Worm (Caenorhabditis elegans) whole organism, midembryonic: ENCODE data around the gene C09H10.5.
"Not testable (repeated sequence)": the region's sequence is repeated elsewhere in the genome, so short reads cannot be mapped to it uniquely, and the experiment has no call there.

Experiments
- T22C8.4 ChIP-seq: fragments of 200-800 bp; sonication (Bioruptor generic); IDR thresholded peaks from 2 replicates; pipeline ENCODE4 v1.3.6; 2022; ENCODE audit warnings: missing genetic modification characterization, missing compliant biosample characterization
- cog-1 ChIP-seq: sonication (generic microtip); optimal IDR thresholded peaks from 2 replicates; lab custom pipeline; 2016; ENCODE audit warnings: missing genetic modification characterization, missing compliant biosample characterization
- flt-1 ChIP-seq: fragments of 200-800 bp; sonication (Bioruptor generic); IDR thresholded peaks from 2 replicates; pipeline ENCODE4 v1.3.6; 2022; ENCODE audit warnings: missing genetic modification characterization, missing compliant biosample characterization
- klf-2 ChIP-seq: fragments of 200-800 bp; sonication (Bioruptor generic); conservative IDR thresholded peaks from 2 replicates; pipeline ENCODE4 v1.3.6; 2022; ENCODE audit warnings: missing genetic modification reagents, missing genetic modification characterization, missing compliant biosample characterization
- med-1 ChIP-seq: sonication (generic microtip); optimal IDR thresholded peaks from 2 replicates; lab custom pipeline; 2017; ENCODE audit warnings: missing genetic modification characterization, mild to moderate bottlenecking, missing compliant biosample characterization, antibody characterized with exemption, missing genetic modification reagents; ENCODE audit not compliant: insufficient read depth
- ref-1 ChIP-seq: fragments of 200-800 bp; sonication (Bioruptor generic); conservative IDR thresholded peaks from 2 replicates; pipeline ENCODE4 v1.3.6; 2022; ENCODE audit warnings: missing genetic modification reagents, missing genetic modification characterization, missing compliant biosample characterization
- tab-1 ChIP-seq: fragments of 200-800 bp; sonication (Bioruptor generic); IDR thresholded peaks from 2 replicates; pipeline ENCODE4 v1.3.6; 2022; ENCODE audit warnings: missing genetic modification characterization, missing compliant biosample characterization
- ztf-23 ChIP-seq: fragments of 200-800 bp; sonication (Bioruptor generic); IDR thresholded peaks from 2 replicates; pipeline ENCODE4 v1.3.6; 2022; ENCODE audit warnings: missing genetic modification reagents, missing genetic modification characterization, missing compliant biosample characterization
- ztf-29 ChIP-seq: fragments of 200-800 bp; sonication (Bioruptor generic); IDR thresholded peaks from 2 replicates; pipeline ENCODE4 v1.3.6; 2022; ENCODE audit warnings: missing genetic modification reagents, missing genetic modification characterization, missing compliant biosample characterization

The C09H10.5 gene

DNA sequence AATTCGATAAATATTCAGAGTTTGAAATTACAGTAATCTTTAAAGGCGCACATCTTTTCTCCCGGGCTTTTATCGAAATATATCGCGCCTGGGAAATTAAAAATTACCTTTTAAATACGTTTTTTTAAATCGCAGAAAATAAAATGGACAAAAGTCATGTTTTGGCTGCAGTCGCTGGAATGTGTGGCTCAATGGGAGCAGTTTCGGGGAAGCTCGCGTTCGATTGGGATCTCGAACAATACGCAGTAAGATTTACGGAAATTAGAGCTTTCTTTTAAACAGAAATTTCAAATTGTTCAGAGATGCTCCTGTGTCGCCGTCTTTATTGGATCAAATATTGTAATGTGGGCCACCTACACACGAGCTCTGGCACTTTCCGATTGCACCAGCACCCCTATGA lies 26.0 kb upstream of the C09H10.5 start, which contains the start of gene F40F8.12:
F40F8.12 (plus strand) TSS at position 301 of the 400 bp plus-strand sequence.
- TF ChIP-seq ztf-23 (GFP tag; lab: Robert Waterston, UW) (no peak), ztf-29 (no peak), T22C8.4 (GFP tag; lab: Robert Waterston, UW) (no peak), ref-1 (GFP tag; lab: Robert Waterston, UW) (no peak), klf-2 (GFP tag; lab: Robert Waterston, UW) (no peak), cog-1 (tag; lab: Kevin White, UChicago) (no peak), flt-1 (GFP tag; lab: Robert Waterston, UW) (no peak), tab-1 (no peak), med-1 (GFP tag; lab: Kevin White, UChicago) (no peak)

DNA sequence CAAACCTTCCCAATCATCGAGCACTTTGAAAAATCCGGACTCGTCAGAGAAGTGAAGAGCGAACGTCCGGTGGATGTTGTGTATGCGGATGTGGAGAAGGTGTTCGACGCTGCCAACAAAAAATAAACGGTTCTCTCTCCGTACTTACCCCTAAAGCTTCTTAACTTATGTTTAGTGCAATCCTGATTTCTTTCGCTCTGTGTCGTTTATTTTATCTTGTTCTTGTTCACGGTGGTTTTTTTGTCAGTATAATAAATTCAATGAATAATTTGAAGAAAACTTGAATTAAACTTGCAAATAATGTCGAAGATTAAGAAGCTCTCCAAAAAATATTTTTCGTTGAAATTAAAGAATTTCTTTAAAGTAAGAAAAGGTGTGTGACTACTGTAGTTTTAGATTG lies 25.4 kb upstream of the C09H10.5 start, which contains the start of gene F40F8.3:
F40F8.3 (plus strand) TSS at position 301 of the 400 bp plus-strand sequence.
- TF ChIP-seq flt-1 (GFP tag; lab: Robert Waterston, UW): no peak
- TF ChIP-seq ref-1 (GFP tag; lab: Robert Waterston, UW): no peak
- TF ChIP-seq med-1 (GFP tag; lab: Kevin White, UChicago): no peak
- no peak for TF ChIP-seq T22C8.4 (GFP tag; lab: Robert Waterston, UW)
- no peak for TF ChIP-seq ztf-23 (GFP tag; lab: Robert Waterston, UW)
- no peak for TF ChIP-seq klf-2 (GFP tag; lab: Robert Waterston, UW)
- TF ChIP-seq tab-1: no peak
- TF ChIP-seq cog-1 (tag; lab: Kevin White, UChicago): no peak

DNA sequence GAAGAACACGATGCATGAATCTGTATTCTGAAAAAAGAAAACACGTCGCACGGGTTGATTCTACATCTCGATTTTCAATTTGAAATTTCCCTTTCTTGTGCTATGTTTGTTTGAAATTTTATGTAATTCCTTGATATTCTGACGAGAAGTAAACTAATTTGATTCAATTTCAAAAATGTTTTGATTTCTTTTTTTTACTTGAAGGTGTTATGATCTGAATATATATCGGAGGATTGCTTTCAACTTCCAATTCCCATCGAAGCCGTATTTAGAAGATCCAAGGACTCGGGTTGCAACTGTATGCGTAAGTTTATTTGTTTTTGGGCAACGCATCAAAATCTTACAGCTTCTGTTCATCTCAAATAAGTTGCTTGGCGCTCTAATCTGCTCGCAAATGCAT lies 23.8 kb upstream of the C09H10.5 start, which contains the start of gene F40F8.1:
F40F8.1 (plus strand) TSS at position 301 of the 400 bp plus-strand sequence.
- no peak for TF ChIP-seq cog-1 (tag; lab: Kevin White, UChicago)
- no peak for TF ChIP-seq ztf-23 (GFP tag; lab: Robert Waterston, UW)
- TF ChIP-seq tab-1: no peak
- no peak for TF ChIP-seq ztf-29
- no peak for TF ChIP-seq flt-1 (GFP tag; lab: Robert Waterston, UW)
- no peak for TF ChIP-seq ref-1 (GFP tag; lab: Robert Waterston, UW)
- no peak for TF ChIP-seq med-1 (GFP tag; lab: Kevin White, UChicago)

DNA sequence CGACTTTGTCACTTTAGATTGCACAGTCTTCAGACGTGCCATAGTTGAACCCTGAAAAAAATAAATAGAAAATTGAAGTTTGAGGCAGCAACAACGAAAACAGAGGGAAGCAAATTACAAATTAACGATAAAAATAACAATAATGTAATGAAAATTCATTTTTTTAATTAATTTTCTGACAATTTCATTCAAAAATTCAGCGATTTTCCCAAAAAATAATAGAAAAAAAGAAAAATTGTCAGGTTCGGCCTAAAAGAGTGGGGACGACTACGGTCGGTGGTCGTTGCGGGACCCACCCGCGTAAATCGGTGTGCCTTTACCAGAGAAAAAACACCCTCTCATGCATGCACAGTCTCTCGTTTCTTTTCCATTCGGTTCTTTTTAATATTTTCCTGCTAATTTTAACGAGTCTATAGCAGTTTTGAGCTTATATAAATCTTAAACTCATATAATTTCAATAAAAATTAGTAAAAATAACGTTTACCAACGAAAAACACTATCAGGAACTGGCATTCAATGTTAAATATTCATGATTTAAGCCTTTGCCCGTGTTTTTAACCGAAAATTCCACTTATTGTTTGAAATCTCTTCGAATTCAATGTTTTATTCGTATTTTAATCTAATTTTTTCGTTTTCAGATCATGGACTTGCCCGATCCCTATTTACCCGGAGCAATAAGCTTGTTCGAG lies 22.9 kb upstream of the C09H10.5 start, which contains the start of the genes rps-9 and lsm-1:
rps-9 (minus strand) TSS at position 51 of the 689 bp plus-strand sequence.
lsm-1 (plus strand) TSS at position 639 of the 689 bp plus-strand sequence.
- TF ChIP-seq flt-1 (GFP tag; lab: Robert Waterston, UW) (peak; percentile 46; the same call in 1 of the 2 replicates), ztf-29 (no peak)

DNA sequence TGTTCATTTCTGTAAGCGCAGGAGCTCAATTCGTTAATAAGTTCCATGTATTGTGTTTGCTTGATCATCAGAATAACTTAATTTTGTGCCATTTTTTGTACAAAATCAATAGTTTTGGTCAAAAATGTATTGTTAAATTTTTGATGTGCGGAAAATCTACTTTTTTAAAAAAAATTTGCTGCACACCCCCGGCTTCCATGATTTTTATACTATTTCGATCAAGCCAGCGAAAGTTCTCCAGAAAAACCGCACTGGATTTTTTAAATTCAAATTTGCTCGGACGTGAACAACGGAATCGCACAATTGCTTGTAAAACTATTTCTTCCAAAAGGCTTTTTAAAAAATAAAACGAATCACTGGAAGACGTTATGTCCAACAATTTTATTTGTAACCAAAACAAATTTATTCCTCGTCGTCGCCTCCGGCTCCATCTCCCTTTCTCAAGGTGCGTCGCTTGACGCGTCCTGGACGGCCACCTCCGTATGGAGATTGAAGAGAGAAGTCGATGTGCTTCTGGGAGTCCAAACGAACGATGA lies 21.6 kb upstream of the C09H10.5 start:
- TF ChIP-seq flt-1 (GFP tag; lab: Robert Waterston, UW): no peak
- TF ChIP-seq cog-1 (tag; lab: Kevin White, UChicago): no peak
- no peak for TF ChIP-seq ref-1 (GFP tag; lab: Robert Waterston, UW)
- no peak for TF ChIP-seq ztf-29
- no peak for TF ChIP-seq tab-1
- no peak for TF ChIP-seq med-1 (GFP tag; lab: Kevin White, UChicago)
- TF ChIP-seq klf-2 (GFP tag; lab: Robert Waterston, UW): no peak
- no peak for TF ChIP-seq ztf-23 (GFP tag; lab: Robert Waterston, UW)
- TF ChIP-seq T22C8.4 (GFP tag; lab: Robert Waterston, UW): no peak

DNA sequence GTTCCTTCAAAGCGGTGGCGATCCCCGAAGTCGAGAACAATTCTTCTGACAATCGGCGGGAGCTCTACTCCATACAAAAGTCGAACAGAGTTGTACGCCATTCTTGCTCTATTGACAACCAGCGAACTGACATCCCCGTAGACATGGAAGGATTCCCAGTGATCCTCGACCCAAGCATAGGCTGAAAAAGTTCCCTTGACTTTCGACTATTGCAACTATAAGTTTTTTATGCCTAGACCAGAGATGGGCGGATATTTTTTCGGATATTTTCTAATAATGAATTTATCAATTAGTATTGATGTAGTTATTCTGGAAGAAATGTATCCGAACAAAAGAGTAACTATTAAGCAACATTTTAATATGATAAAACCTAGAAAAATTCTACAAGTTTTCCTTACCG lies 18.2 kb upstream of the C09H10.5 start, which contains the start of gene W10C6.2:
W10C6.2 (minus strand) TSS at position 101 of the 400 bp plus-strand sequence.
- not testable (repeated sequence) for TF ChIP-seq flt-1 (GFP tag; lab: Robert Waterston, UW); cog-1 (tag; lab: Kevin White, UChicago); tab-1

DNA sequence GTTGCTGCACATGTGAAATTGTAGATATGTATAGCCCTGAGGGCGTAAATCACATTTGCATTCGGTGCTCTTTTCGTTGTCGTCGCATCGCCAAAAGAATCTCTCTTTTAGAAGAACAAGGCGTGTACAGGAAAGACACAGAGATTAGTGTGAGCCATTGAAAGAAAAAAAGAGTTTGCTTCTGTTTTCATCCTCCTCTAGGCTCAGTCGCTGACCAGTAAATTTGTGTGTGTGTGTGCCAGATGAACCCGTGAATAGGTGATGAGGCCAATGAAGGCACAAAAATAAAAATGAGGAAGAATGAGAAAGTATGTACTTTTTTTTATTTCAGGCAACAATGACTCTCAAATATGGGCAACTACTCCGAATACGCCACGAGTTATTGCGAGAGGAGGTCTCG lies 8.9 kb upstream of the C09H10.5 start, which contains the start of gene mat-2:
mat-2 (plus strand) TSS at position 301 of the 400 bp plus-strand sequence.
- TF ChIP-seq ztf-23 (GFP tag; lab: Robert Waterston, UW) (no peak), cog-1 (tag; lab: Kevin White, UChicago) (no peak), ref-1 (GFP tag; lab: Robert Waterston, UW) (no peak), klf-2 (GFP tag; lab: Robert Waterston, UW) (no peak), med-1 (GFP tag; lab: Kevin White, UChicago) (no peak), T22C8.4 (GFP tag; lab: Robert Waterston, UW) (no peak), flt-1 (GFP tag; lab: Robert Waterston, UW) (no peak), ztf-29 (no peak)

DNA sequence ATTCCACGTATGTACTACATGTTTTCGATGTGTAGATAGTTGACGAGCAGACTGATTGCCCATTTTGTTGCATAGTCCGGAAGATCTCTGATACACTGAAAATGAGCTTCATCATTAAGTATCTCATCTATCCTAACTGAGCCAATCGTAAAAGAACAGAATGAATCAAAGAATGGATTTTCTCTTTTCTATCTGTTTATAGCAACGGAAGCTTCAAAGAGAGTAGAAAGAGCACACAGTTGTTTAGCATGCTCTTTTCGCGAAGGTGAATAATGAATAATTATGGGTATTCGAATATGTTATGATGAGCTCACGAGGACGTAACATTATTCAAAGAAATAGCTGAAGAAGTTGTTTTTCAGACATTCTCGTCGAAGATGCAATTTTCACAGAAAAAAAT lies 7.5 kb upstream of the C09H10.5 start, which contains the start of gene glb-4:
glb-4 (minus strand) TSS at position 101 of the 400 bp plus-strand sequence.
- TF ChIP-seq klf-2 (GFP tag; lab: Robert Waterston, UW): no peak
- TF ChIP-seq ref-1 (GFP tag; lab: Robert Waterston, UW): no peak
- no peak for TF ChIP-seq T22C8.4 (GFP tag; lab: Robert Waterston, UW)
- TF ChIP-seq cog-1 (tag; lab: Kevin White, UChicago): no peak
- TF ChIP-seq med-1 (GFP tag; lab: Kevin White, UChicago): no peak
- no peak for TF ChIP-seq ztf-29
- TF ChIP-seq tab-1: no peak
- no peak for TF ChIP-seq flt-1 (GFP tag; lab: Robert Waterston, UW)
- no peak for TF ChIP-seq ztf-23 (GFP tag; lab: Robert Waterston, UW)

DNA sequence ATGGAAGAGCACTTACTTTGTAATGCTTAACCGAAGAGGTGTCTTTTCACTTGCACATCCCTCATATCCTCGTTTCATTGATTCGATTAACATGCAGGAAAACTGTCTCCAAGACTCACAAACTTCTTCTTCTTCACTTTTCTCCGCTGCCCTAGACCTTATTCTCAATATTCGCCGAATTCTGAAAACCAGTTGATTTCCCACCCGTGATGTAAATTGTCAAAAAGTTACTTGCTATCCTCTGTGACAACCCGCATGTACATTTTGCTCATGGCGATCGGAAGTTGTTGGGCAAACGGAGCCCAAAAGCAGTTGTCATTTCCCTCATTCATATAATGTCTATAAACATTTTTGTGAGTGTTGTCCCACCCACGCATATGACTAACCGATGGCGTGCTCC lies 6.9 kb upstream of the C09H10.5 start:
- TF ChIP-seq ztf-29 (no peak), klf-2 (GFP tag; lab: Robert Waterston, UW) (no peak), ref-1 (GFP tag; lab: Robert Waterston, UW) (no peak)
